Worm (Caenorhabditis elegans) whole organism, L4 larva: ENCODE results near the gene F56D6.9.

Source experiments
- D1046.2 ChIP-seq: fragments of 200-800 bp; sonication (Bioruptor generic); IDR thresholded peaks from 2 replicates; pipeline ENCODE4 v1.3.6; 2022; ENCODE audit warnings: missing genetic modification characterization, missing compliant biosample characterization
- F44E2.7 ChIP-seq: fragments of 200-800 bp; sonication (Bioruptor generic); IDR thresholded peaks from 2 replicates; pipeline ENCODE4 v2.1.2; 2022; ENCODE audit warnings: missing genetic modification characterization, missing compliant biosample characterization
- R02D3.7 ChIP-seq: fragments of 150-350 bp; sonication (generic microtip); optimal IDR thresholded peaks from 3 replicates; lab custom pipeline; 2014; ENCODE audit warnings: missing biosample characterization, missing genetic modification characterization
- T26A8.4 ChIP-seq: fragments of 200-800 bp; sonication (Bioruptor generic); IDR thresholded peaks from 2 replicates; pipeline ENCODE4 v1.3.6; 2022; ENCODE audit warnings: missing genetic modification characterization, missing compliant biosample characterization
- Y105C5A.15 ChIP-seq: fragments of 200-800 bp; sonication (Bioruptor generic); IDR thresholded peaks from 2 replicates; pipeline ENCODE4 v1.3.6; 2022; ENCODE audit warnings: missing genetic modification characterization, missing compliant biosample characterization
- Y48G9A.11 ChIP-seq: fragments of 200-800 bp; sonication (Bioruptor generic); IDR thresholded peaks from 2 replicates; pipeline ENCODE4 v1.3.6; 2022; ENCODE audit warnings: missing genetic modification reagents, missing genetic modification characterization, missing compliant biosample characterization
- Y5F2A.4 ChIP-seq: fragments of 200-800 bp; sonication (Bioruptor generic); optimal IDR thresholded peaks from 2 replicates; lab custom pipeline; 2018; ENCODE audit warnings: mild to moderate bottlenecking, missing genetic modification characterization, missing compliant biosample characterization
- ZK337.2 ChIP-seq: fragments of 200-800 bp; sonication (Bioruptor generic); IDR thresholded peaks from 2 replicates; pipeline ENCODE4 v1.3.6; 2022; ENCODE audit warnings: missing genetic modification reagents, missing genetic modification characterization, missing compliant biosample characterization
- ZK546.5 ChIP-seq, 2 experiments: sonication (generic microtip); optimal IDR thresholded peaks; 2 replicates each; lab custom pipeline; 2017; ENCODE audit warnings: missing biosample characterization in 2 of 2, missing genetic modification characterization in 2 of 2
- aly-2 ChIP-seq: sonication (generic microtip); optimal IDR thresholded peaks from 2 replicates; lab custom pipeline; 2018; ENCODE audit warnings: missing biosample characterization, missing genetic modification characterization
- ama-1 ChIP-seq: fragments of 150-350 bp; optimal IDR thresholded peaks from 2 replicates; lab custom pipeline; 2014; ENCODE audit warnings: inconsistent platforms, mixed read lengths
- ceh-20 ChIP-seq: fragments of 200-800 bp; sonication (Bioruptor generic); IDR thresholded peaks from 2 replicates; pipeline ENCODE4 v1.3.6; 2022; ENCODE audit warnings: missing genetic modification reagents, missing genetic modification characterization, missing compliant biosample characterization
- ceh-28 ChIP-seq: fragments of 150-350 bp; optimal IDR thresholded peaks from 2 replicates; lab custom pipeline; 2014; ENCODE audit warnings: missing biosample characterization, missing genetic modification reagents, missing genetic modification characterization
- ces-1 ChIP-seq: fragments of 150-350 bp; sonication (generic microtip); optimal IDR thresholded peaks from 4 replicates; lab custom pipeline; 2014; ENCODE audit warnings: missing biosample characterization, missing genetic modification reagents, missing genetic modification characterization
- daf-16 ChIP-seq, 3 experiments: sonication (generic microtip); optimal IDR thresholded peaks; 2 replicates each; lab custom pipeline; 2016 to 2017; ENCODE audit warnings: missing genetic modification characterization in 3 of 3, missing genetic modification reagents in 3 of 3, mild to moderate bottlenecking in 2 of 3, missing compliant biosample characterization in 2 of 3, missing biosample characterization in 1 of 3, moderate library complexity in 1 of 3
- daf-8 ChIP-seq: fragments of 200-800 bp; sonication (Bioruptor generic); IDR thresholded peaks from 2 replicates; pipeline ENCODE4 v1.3.6; 2022; ENCODE audit warnings: missing genetic modification characterization, missing compliant biosample characterization
- dve-1 ChIP-seq: sonication (generic microtip); optimal IDR thresholded peaks from 2 replicates; lab custom pipeline; 2017; ENCODE audit warnings: antibody characterized with exemption, mild to moderate bottlenecking, missing genetic modification characterization, missing compliant biosample characterization; ENCODE audit not compliant: insufficient read depth
- egl-27 ChIP-seq: sonication (generic microtip); optimal IDR thresholded peaks from 3 replicates; lab custom pipeline; 2017; ENCODE audit warnings: missing biosample characterization, missing genetic modification reagents, missing genetic modification characterization
- fkh-10 ChIP-seq: fragments of 150-350 bp; optimal IDR thresholded peaks from 2 replicates; lab custom pipeline; 2014; ENCODE audit warnings: missing biosample characterization, missing genetic modification reagents, missing genetic modification characterization
- gei-8 ChIP-seq: fragments of 200-800 bp; sonication (Bioruptor generic); optimal IDR thresholded peaks from 2 replicates; lab custom pipeline; 2018; ENCODE audit warnings: mild to moderate bottlenecking, missing genetic modification characterization, missing compliant biosample characterization
- hif-1 ChIP-seq, 2 experiments: sonication (generic microtip); optimal IDR thresholded peaks; 2 replicates each; lab custom pipeline; 2016 to 2017; ENCODE audit warnings: missing compliant biosample characterization in 2 of 2, missing genetic modification characterization in 2 of 2, missing genetic modification reagents in 2 of 2, missing genotype in 2 of 2, mild to moderate bottlenecking in 1 of 2
- jun-1 ChIP-seq: fragments of 150-350 bp; optimal IDR thresholded peaks from 2 replicates; lab custom pipeline; 2014; ENCODE audit warnings: missing biosample characterization, missing genetic modification reagents, missing genetic modification characterization
- lim-7 ChIP-seq: fragments of 200-800 bp; sonication (Bioruptor generic); IDR thresholded peaks from 2 replicates; pipeline ENCODE4 v1.3.6; 2022; ENCODE audit warnings: missing genetic modification characterization, missing compliant biosample characterization
- lin-13 ChIP-seq: fragments of 150-350 bp; optimal IDR thresholded peaks from 2 replicates; lab custom pipeline; 2014; ENCODE audit warnings: missing biosample characterization, missing genetic modification reagents, missing genetic modification characterization
- lin-15B ChIP-seq: fragments of 150-350 bp; sonication (generic microtip); optimal IDR thresholded peaks from 3 replicates; lab custom pipeline; 2014; ENCODE audit warnings: missing biosample characterization, missing genetic modification characterization
- lin-29 ChIP-seq: fragments of 200-800 bp; sonication (Bioruptor generic); IDR thresholded peaks from 2 replicates; pipeline ENCODE4 v1.3.6; 2022; ENCODE audit warnings: missing genetic modification reagents, missing genetic modification characterization, missing compliant biosample characterization
- lin-39 ChIP-seq: fragments of 150-350 bp; optimal IDR thresholded peaks from 2 replicates; lab custom pipeline; 2014; ENCODE audit warnings: missing biosample characterization, missing genetic modification reagents, missing genetic modification characterization
- lir-3 ChIP-seq: sonication (generic microtip); optimal IDR thresholded peaks from 2 replicates; lab custom pipeline; 2016; ENCODE audit warnings: mild to moderate bottlenecking, missing genetic modification characterization, missing compliant biosample characterization
- lsy-2 ChIP-seq, 2 experiments: fragments of 150-350 bp in 1 of 2; sonication (generic microtip) in 1 of 2; optimal IDR thresholded peaks; 2 replicates each; lab custom pipeline; 2014 to 2017; ENCODE audit warnings: missing biosample characterization in 2 of 2, missing genetic modification characterization in 2 of 2
- mdl-1 ChIP-seq, 2 experiments: fragments of 150-350 bp in 1 of 2; sonication (generic microtip) in 1 of 2; optimal IDR thresholded peaks; 2 replicates each; lab custom pipeline; 2014 to 2017; ENCODE audit warnings: missing biosample characterization in 2 of 2, missing genetic modification characterization in 2 of 2
- mep-1 ChIP-seq: fragments of 150-350 bp; sonication (generic microtip); optimal IDR thresholded peaks from 3 replicates; lab custom pipeline; 2014; ENCODE audit warnings: missing biosample characterization, missing genetic modification characterization
- mes-2 ChIP-seq: sonication (generic microtip); optimal IDR thresholded peaks from 2 replicates; lab custom pipeline; 2016; ENCODE audit warnings: missing genotype, mild to moderate bottlenecking, missing genetic modification characterization, missing compliant biosample characterization; ENCODE audit not compliant: poor library complexity, severe bottlenecking
- mxl-3 ChIP-seq: fragments of 200-800 bp; sonication (Bioruptor generic); optimal IDR thresholded peaks from 2 replicates; lab custom pipeline; 2018; ENCODE audit warnings: mild to moderate bottlenecking, missing genetic modification characterization, missing compliant biosample characterization
- nhr-10 ChIP-seq: fragments of 150-350 bp; optimal IDR thresholded peaks from 2 replicates; lab custom pipeline; 2014; ENCODE audit warnings: missing biosample characterization, missing genetic modification characterization
- nhr-11 ChIP-seq: fragments of 150-350 bp; optimal IDR thresholded peaks from 2 replicates; lab custom pipeline; 2014; ENCODE audit warnings: missing biosample characterization, missing genetic modification characterization
- nhr-111 ChIP-seq: fragments of 200-800 bp; sonication (Bioruptor generic); optimal IDR thresholded peaks from 2 replicates; lab custom pipeline; 2018; ENCODE audit warnings: mild to moderate bottlenecking, missing genetic modification characterization, missing compliant biosample characterization
- nhr-237 ChIP-seq: sonication (generic microtip); optimal IDR thresholded peaks from 2 replicates; lab custom pipeline; 2017; ENCODE audit warnings: missing biosample characterization, missing genetic modification characterization
- nhr-28 ChIP-seq: fragments of 150-350 bp; optimal IDR thresholded peaks from 2 replicates; lab custom pipeline; 2014; ENCODE audit warnings: missing biosample characterization, missing genetic modification characterization
- nhr-48 ChIP-seq: sonication (generic microtip); optimal IDR thresholded peaks from 2 replicates; lab custom pipeline; 2016; ENCODE audit warnings: mild to moderate bottlenecking, missing genetic modification characterization, missing compliant biosample characterization
- pha-4 ChIP-seq, 2 experiments: fragments of 150-350 bp in 1 of 2; fragments of 200-800 bp in 1 of 2; sonication (Bioruptor generic) in 1 of 2; IDR thresholded peaks in 1 of 2; optimal IDR thresholded peaks in 1 of 2; 2 replicates each; pipeline versions ENCODE4 v1.3.6 to Lab custom; 2014 to 2022; ENCODE audit warnings: missing genetic modification characterization in 2 of 2, missing genetic modification reagents in 2 of 2, missing biosample characterization in 1 of 2, missing compliant biosample characterization in 1 of 2
- php-3 ChIP-seq: fragments of 200-800 bp; sonication (Bioruptor generic); IDR thresholded peaks from 2 replicates; pipeline ENCODE4 v1.3.6; 2022; ENCODE audit warnings: missing genetic modification reagents, missing genetic modification characterization, missing compliant biosample characterization
- pqm-1 ChIP-seq: sonication (generic microtip); optimal IDR thresholded peaks from 2 replicates; lab custom pipeline; 2017; ENCODE audit warnings: missing biosample characterization, missing genetic modification characterization
- saeg-2 ChIP-seq: fragments of 200-800 bp; sonication (Bioruptor generic); IDR thresholded peaks from 2 replicates; pipeline ENCODE4 v1.3.6; 2022; ENCODE audit warnings: missing genetic modification reagents, missing genetic modification characterization, missing compliant biosample characterization
- set-16 ChIP-seq: fragments of 200-800 bp; sonication (Bioruptor generic); IDR thresholded peaks from 2 replicates; pipeline ENCODE4 v1.3.6; 2022; ENCODE audit warnings: missing genetic modification reagents, missing genetic modification characterization, missing compliant biosample characterization
- skn-1 ChIP-seq: fragments of 150-350 bp; optimal IDR thresholded peaks from 2 replicates; lab custom pipeline; 2014; ENCODE audit warnings: missing biosample characterization, missing genetic modification characterization
- snpc-1.2 ChIP-seq: fragments of 200-800 bp; sonication (Bioruptor generic); IDR thresholded peaks from 2 replicates; pipeline ENCODE4 v1.3.6; 2022; ENCODE audit warnings: missing genetic modification reagents, missing genetic modification characterization, missing compliant biosample characterization
- snpc-4 ChIP-seq: fragments of 150-350 bp; optimal IDR thresholded peaks from 2 replicates; lab custom pipeline; 2014; ENCODE audit warnings: missing biosample characterization, missing genetic modification characterization
- spr-3 ChIP-seq: fragments of 200-800 bp; sonication (Bioruptor generic); optimal IDR thresholded peaks from 2 replicates; lab custom pipeline; 2018; ENCODE audit warnings: mild to moderate bottlenecking, missing genetic modification characterization, missing compliant biosample characterization
- vab-7 ChIP-seq: fragments of 200-800 bp; sonication (Bioruptor generic); IDR thresholded peaks from 2 replicates; pipeline ENCODE4 v1.3.6; 2022; ENCODE audit warnings: missing genetic modification reagents, missing genetic modification characterization, missing compliant biosample characterization
- zfp-2 ChIP-seq: sonication (generic microtip); optimal IDR thresholded peaks from 2 replicates; lab custom pipeline; 2016; ENCODE audit warnings: mild to moderate bottlenecking, missing genetic modification characterization, missing compliant biosample characterization
- zip-11 ChIP-seq: fragments of 200-800 bp; sonication (Bioruptor generic); IDR thresholded peaks from 2 replicates; pipeline ENCODE4 v1.3.6; 2022; ENCODE audit warnings: missing genetic modification characterization, missing compliant biosample characterization
- zip-2 ChIP-seq: fragments of 150-350 bp; optimal IDR thresholded peaks from 2 replicates; lab custom pipeline; 2014; ENCODE audit warnings: missing biosample characterization, missing genetic modification characterization

F56D6.9 gene

ce11 chrIV:3874417-3874816 is 17.7 kb upstream of the F56D6.9 start (continued):
- no peak for TF ChIP-seq zip-2 (tag; lab: Kevin White, UChicago)
- no peak for TF ChIP-seq vab-7 (GFP tag; lab: Robert Waterston, UW)
- peak; percentile 97 for TF ChIP-seq ama-1 (lab: Kevin White, UChicago)
- no peak for TF ChIP-seq set-16
- no peak for TF ChIP-seq R02D3.7 (tag; lab: Kevin White, UChicago)
- TF ChIP-seq lin-15B, result no peak
- TF ChIP-seq nhr-111 (GFP tag; lab: Kevin White, UChicago), result no peak
- TF ChIP-seq ZK337.2 (GFP tag; lab: Robert Waterston, UW), result no peak
- TF ChIP-seq aly-2, result no peak
- TF ChIP-seq hif-1 (tag; optimal IDR thresholded peaks at IDR 0.05; lab: Kevin White, UChicago), result no peak
- TF ChIP-seq nhr-10 (tag; lab: Kevin White, UChicago), result no peak
- no peak for TF ChIP-seq zfp-2
- no peak for TF ChIP-seq lin-13 (GFP tag; lab: Kevin White, UChicago)
- TF ChIP-seq lim-7, result no peak
- no peak for TF ChIP-seq lin-39 (tag; lab: Kevin White, UChicago)
- TF ChIP-seq F44E2.7 (GFP tag; lab: Robert Waterston, UW), result no peak
- no peak for TF ChIP-seq lin-29 (GFP tag; lab: Robert Waterston, UW)
- TF ChIP-seq mep-1 (tag; lab: Kevin White, UChicago), result peak; percentile 72
- no peak for TF ChIP-seq ces-1 (GFP tag; lab: Kevin White, UChicago)
- no peak for TF ChIP-seq ceh-28
- TF ChIP-seq mxl-3 (GFP tag; lab: Kevin White, UChicago), result no peak
- no peak for TF ChIP-seq nhr-237 (tag; lab: Kevin White, UChicago)
- TF ChIP-seq ZK546.5 (tag; optimal IDR thresholded peaks at IDR 0.05; lab: Kevin White, UChicago), result no peak
- TF ChIP-seq dve-1 (tag; lab: Kevin White, UChicago), result peak; percentile 51
- no peak for TF ChIP-seq egl-27 (tag; lab: Kevin White, UChicago)
- no peak for TF ChIP-seq nhr-48 (tag; lab: Kevin White, UChicago)
- TF ChIP-seq Y48G9A.11, result no peak
- no peak for TF ChIP-seq pha-4 (GFP tag; IDR thresholded peaks at IDR 0.05; lab: Robert Waterston, UW)
- peak; percentile 7 for TF ChIP-seq pha-4 (tag; optimal IDR thresholded peaks at IDR 0.05; lab: Kevin White, UChicago)
- no peak for TF ChIP-seq Y5F2A.4 (GFP tag; lab: Kevin White, UChicago)
- TF ChIP-seq mes-2 (tag; lab: Kevin White, UChicago), result peak; percentile 43
- TF ChIP-seq Y105C5A.15 (GFP tag; lab: Robert Waterston, UW), result no peak
- no peak for TF ChIP-seq ceh-20
- no peak for TF ChIP-seq saeg-2 (GFP tag; lab: Robert Waterston, UW)
- TF ChIP-seq snpc-4, result no peak
- TF ChIP-seq fkh-10, result no peak
- TF ChIP-seq mdl-1 (tag; optimal IDR thresholded peaks at IDR 0.05; lab: Kevin White, UChicago), result peak in 1 of 2 experiments; percentile 8
- TF ChIP-seq nhr-28 (tag; lab: Kevin White, UChicago), result peak; percentile 67
- TF ChIP-seq skn-1 (tag; lab: Kevin White, UChicago), result no peak
- 0 out of 2 replicates have a peak, but pooled peaks have one; percentile 34 for TF ChIP-seq T26A8.4
- TF ChIP-seq lir-3 (tag; lab: Kevin White, UChicago), result no peak
- no peak for TF ChIP-seq php-3 (GFP tag; lab: Robert Waterston, UW)
- TF ChIP-seq spr-3 (GFP tag; lab: Kevin White, UChicago), result no peak
- no peak for TF ChIP-seq jun-1 (tag; lab: Kevin White, UChicago)
- TF ChIP-seq pqm-1 (tag; lab: Kevin White, UChicago), result no peak
- no peak for TF ChIP-seq gei-8 (GFP tag; lab: Kevin White, UChicago)
- TF ChIP-seq daf-16 (GFP tag; optimal IDR thresholded peaks at IDR 0.05; lab: Kevin White, UChicago), result no peak
- peak; percentile 1 for TF ChIP-seq daf-16 (tag; optimal IDR thresholded peaks at IDR 0.05; lab: Kevin White, UChicago)
- no peak for TF ChIP-seq zip-11 (GFP tag; lab: Robert Waterston, UW)
- no peak for TF ChIP-seq snpc-1.2 (GFP tag; lab: Robert Waterston, UW)
- TF ChIP-seq daf-8 (GFP tag; lab: Robert Waterston, UW), result no peak
- TF ChIP-seq lsy-2 (tag; optimal IDR thresholded peaks at IDR 0.05; lab: Kevin White, UChicago), result peak in 1 of 2 experiments; percentile 36
- peak; percentile 14 for TF ChIP-seq nhr-11 (tag; lab: Kevin White, UChicago)
- TF ChIP-seq D1046.2 (GFP tag; lab: Robert Waterston, UW), result no peak
